Worm (Caenorhabditis elegans): ENCODE data around the gene Y54G9A.9.

Gene Y54G9A.9

DNA sequence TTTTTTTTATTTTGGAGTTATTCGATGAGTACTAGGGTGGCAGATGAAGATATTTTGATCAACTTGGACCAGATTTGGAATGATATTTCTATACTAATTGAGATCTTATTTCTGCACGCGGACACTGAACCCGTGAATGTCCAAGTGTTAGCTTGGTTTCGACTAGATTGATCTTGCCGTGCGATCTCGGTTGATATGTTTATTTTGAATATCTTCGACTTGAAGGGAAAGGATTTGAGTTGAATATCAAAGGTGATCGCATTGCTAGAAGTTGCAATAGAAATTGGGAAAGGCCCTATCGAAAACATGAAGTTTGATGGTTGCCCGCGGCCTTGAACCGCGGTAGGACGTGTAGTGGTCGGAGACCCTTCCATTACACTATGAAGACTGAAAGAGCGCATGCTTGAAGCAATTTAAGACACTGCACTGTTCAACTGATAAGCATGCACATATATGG lies 51.3 kb downstream of the Y54G9A.9 start (continued):
- TF ChIP-seq egl-43 (GFP tag; IDR thresholded peaks at IDR 0.05) (peak; percentile 18; the same call in 1 of the 2 replicates), gei-8 (GFP tag; optimal IDR thresholded peaks at IDR 0.05) (peak; percentile 57), snpc-4 (tag; optimal IDR thresholded peaks at IDR 0.05) (no peak)

Measured in whole organism, L4 larva.